Fruit fly (Drosophila melanogaster) whole organism, wandering third instar larva: ENCODE results near the gene CG11560.

Experiments
- CG9705 ChIP-seq: fragments of 200-800 bp; sonication (Bioruptor generic); optimal IDR thresholded peaks from 2 replicates; lab custom pipeline; 2018; ENCODE audit warnings: missing biosample characterization, mild to moderate bottlenecking, missing genetic modification characterization
- Dfd ChIP-seq: fragments of >200 bp; optimal IDR thresholded peaks from 2 replicates; lab custom pipeline; 2017; ENCODE audit warnings: missing biosample characterization, missing genetic modification characterization
- GATAd ChIP-seq: sonication (Bioruptor generic); optimal IDR thresholded peaks from 2 replicates; lab custom pipeline; 2016; ENCODE audit warnings: missing biosample characterization, missing genetic modification characterization
- HLH106 ChIP-seq: fragments of 200-800 bp; optimal IDR thresholded peaks from 3 replicates; lab custom pipeline; 2019; ENCODE audit warnings: missing biosample characterization, mild to moderate bottlenecking, missing genetic modification characterization, moderate library complexity
- Hnf4 ChIP-seq: fragments of 200-800 bp; sonication (Bioruptor generic); optimal IDR thresholded peaks from 2 replicates; lab custom pipeline; 2016; ENCODE audit warnings: missing biosample characterization, mild to moderate bottlenecking, missing genetic modification characterization
- Hr78 ChIP-seq: fragments of >200 bp; optimal IDR thresholded peaks from 2 replicates; lab custom pipeline; 2017; ENCODE audit warnings: missing biosample characterization, missing genetic modification characterization
- Hr83 ChIP-seq: fragments of 200-300 bp; sonication (Bioruptor generic); optimal IDR thresholded peaks from 2 replicates; lab custom pipeline; 2016; ENCODE audit warnings: missing biosample characterization, mild to moderate bottlenecking, missing genetic modification characterization, moderate library complexity; ENCODE audit not compliant: poor library complexity, severe bottlenecking
- Jra ChIP-seq: sonication (Bioruptor generic); optimal IDR thresholded peaks from 2 replicates; lab custom pipeline; 2016; ENCODE audit warnings: missing biosample characterization, missing genetic modification characterization
- Mio ChIP-seq: sonication (Bioruptor generic); optimal IDR thresholded peaks from 2 replicates; lab custom pipeline; 2016; ENCODE audit warnings: missing biosample characterization, missing genetic modification characterization
- Myc ChIP-seq: fragments of >200 bp; optimal IDR thresholded peaks from 2 replicates; lab custom pipeline; 2017
- N ChIP-seq: fragments of >200 bp; optimal IDR thresholded peaks from 2 replicates; lab custom pipeline; 2018; ENCODE audit warnings: missing biosample characterization, missing external identifiers, missing genetic modification characterization
- OdsH ChIP-seq: fragments of 200-800 bp; sonication (Bioruptor generic); optimal IDR thresholded peaks from 2 replicates; lab custom pipeline; 2016; ENCODE audit warnings: missing biosample characterization, mild to moderate bottlenecking, missing genetic modification characterization
- Sp1 ChIP-seq: fragments of 200-800 bp; sonication (Bioruptor generic); optimal IDR thresholded peaks from 3 replicates; lab custom pipeline; 2019; ENCODE audit warnings: missing biosample characterization, mild to moderate bottlenecking, missing genetic modification characterization, moderate library complexity
- Vsx2 ChIP-seq: fragments of 200-300, 225-300 bp; sonication (Bioruptor generic); optimal IDR thresholded peaks from 2 replicates; lab custom pipeline; 2018; ENCODE audit warnings: missing biosample characterization, missing genetic modification characterization; ENCODE audit not compliant: partially characterized antibody
- br ChIP-seq: fragments of 200-800 bp; sonication (Bioruptor generic); optimal IDR thresholded peaks from 2 replicates; lab custom pipeline; 2016; ENCODE audit warnings: missing biosample characterization, missing genetic modification characterization
- brk ChIP-seq: fragments of 200-800 bp; sonication (Bioruptor generic); optimal IDR thresholded peaks from 2 replicates; lab custom pipeline; 2016; ENCODE audit warnings: missing biosample characterization, mild to moderate bottlenecking, missing genetic modification characterization
- dl ChIP-seq, 2 experiments: fragments of 175-275, 200-275 bp in 1 of 2; fragments of 200-275 bp in 1 of 2; sonication (Bioruptor generic); optimal IDR thresholded peaks; lab custom pipeline; 2018; ENCODE audit warnings: mild to moderate bottlenecking in 2 of 2, missing biosample characterization in 2 of 2, missing genetic modification characterization in 2 of 2, moderate library complexity in 2 of 2; ENCODE audit not compliant: partially characterized antibody in 2 of 2, insufficient read depth in 1 of 2
- dmrt93B ChIP-seq: fragments of 200-800 bp; sonication (Bioruptor generic); optimal IDR thresholded peaks from 2 replicates; lab custom pipeline; 2018; ENCODE audit warnings: missing biosample characterization, mild to moderate bottlenecking, missing genetic modification characterization
- dsf ChIP-seq: sonication (Bioruptor generic); optimal IDR thresholded peaks from 2 replicates; lab custom pipeline; 2016; ENCODE audit warnings: missing biosample characterization, missing genetic modification characterization, borderline replicate concordance
- ey ChIP-seq: fragments of 200-800 bp; sonication (Bioruptor generic); optimal IDR thresholded peaks from 2 replicates; lab custom pipeline; 2016; ENCODE audit warnings: missing biosample characterization, missing genetic modification characterization
- foxo ChIP-seq, 2 experiments: fragments of 200-800 bp; sonication (Bioruptor generic); optimal IDR thresholded peaks; 2 replicates in 1 of 2; 3 replicates in 1 of 2; lab custom pipeline; 2016 to 2017; ENCODE audit warnings: missing biosample characterization in 2 of 2, missing genetic modification characterization in 2 of 2
- fru ChIP-seq: fragments of 200-800 bp; sonication (Bioruptor generic); optimal IDR thresholded peaks from 3 replicates; lab custom pipeline; 2016; ENCODE audit warnings: missing biosample characterization, mild to moderate bottlenecking, missing genetic modification characterization
- h ChIP-seq: fragments of 200-800 bp; sonication (Bioruptor generic); optimal IDR thresholded peaks from 3 replicates; lab custom pipeline; 2016; ENCODE audit warnings: missing biosample characterization, mild to moderate bottlenecking, missing genetic modification characterization
- jim ChIP-seq: fragments of 175-275, 200-325 bp; sonication (Bioruptor generic); optimal IDR thresholded peaks from 2 replicates; lab custom pipeline; 2016; ENCODE audit warnings: missing biosample characterization, mild to moderate bottlenecking, missing genetic modification characterization
- pan ChIP-seq: fragments of >200 bp; optimal IDR thresholded peaks from 2 replicates; lab custom pipeline; 2017
- psq ChIP-seq: fragments of 200-800 bp; sonication (Bioruptor generic); optimal IDR thresholded peaks from 3 replicates; lab custom pipeline; 2017; ENCODE audit warnings: missing biosample characterization, mild to moderate bottlenecking, missing genetic modification characterization, moderate library complexity
- rgr ChIP-seq: fragments of 200-800 bp; sonication (Bioruptor generic); optimal IDR thresholded peaks from 3 replicates; lab custom pipeline; 2016; ENCODE audit warnings: missing biosample characterization, mild to moderate bottlenecking, missing genetic modification characterization
- sv ChIP-seq: fragments of 200-800 bp; sonication (Bioruptor generic); optimal IDR thresholded peaks from 3 replicates; lab custom pipeline; 2016; ENCODE audit warnings: missing biosample characterization, missing genetic modification characterization
- tai ChIP-seq: sonication (Bioruptor generic); optimal IDR thresholded peaks from 2 replicates; lab custom pipeline; 2016; ENCODE audit warnings: missing biosample characterization, missing genetic modification characterization
- woc ChIP-seq: sonication (Bioruptor generic); optimal IDR thresholded peaks from 2 replicates; lab custom pipeline; 2016; ENCODE audit warnings: missing biosample characterization, mild to moderate bottlenecking, missing genetic modification characterization

The CG11560 gene

DNA sequence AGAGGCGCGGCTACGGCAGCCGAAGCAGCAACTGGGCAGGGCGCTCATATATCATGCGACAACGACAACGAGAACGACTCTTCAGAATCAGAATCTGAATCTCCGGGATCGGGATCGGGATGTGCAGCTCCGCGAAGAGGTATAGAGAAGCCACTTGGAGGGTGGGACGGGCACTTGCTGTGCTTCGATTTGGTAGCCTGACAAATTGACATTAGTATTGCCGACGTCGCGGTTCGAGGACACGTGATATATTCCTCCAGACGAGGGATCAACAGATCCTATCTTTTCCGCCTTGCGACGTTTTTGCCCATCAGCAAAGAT lies 37.3 kb upstream of the CG11560 start:
- no peak for TF ChIP-seq jim (GFP tag; lab: Kevin White, UChicago)
- TF ChIP-seq brk (GFP tag; lab: Kevin White, UChicago) = no peak
- no peak for TF ChIP-seq Sp1 (GFP tag; lab: Kevin White, UChicago)
- no peak for TF ChIP-seq sv (GFP tag; lab: Kevin White, UChicago)
- no peak for TF ChIP-seq GATAd (GFP tag; lab: Kevin White, UChicago)
- no peak for TF ChIP-seq dsf (GFP tag; lab: Kevin White, UChicago)
- TF ChIP-seq N (GFP tag; lab: Kevin White, UChicago) = no peak
- no peak for TF ChIP-seq Vsx2 (GFP tag; lab: Kevin White, UChicago)
- TF ChIP-seq Mio (GFP tag; lab: Kevin White, UChicago) = no peak
- no peak for TF ChIP-seq fru (GFP tag; lab: Kevin White, UChicago)
- no peak for TF ChIP-seq ey

DNA sequence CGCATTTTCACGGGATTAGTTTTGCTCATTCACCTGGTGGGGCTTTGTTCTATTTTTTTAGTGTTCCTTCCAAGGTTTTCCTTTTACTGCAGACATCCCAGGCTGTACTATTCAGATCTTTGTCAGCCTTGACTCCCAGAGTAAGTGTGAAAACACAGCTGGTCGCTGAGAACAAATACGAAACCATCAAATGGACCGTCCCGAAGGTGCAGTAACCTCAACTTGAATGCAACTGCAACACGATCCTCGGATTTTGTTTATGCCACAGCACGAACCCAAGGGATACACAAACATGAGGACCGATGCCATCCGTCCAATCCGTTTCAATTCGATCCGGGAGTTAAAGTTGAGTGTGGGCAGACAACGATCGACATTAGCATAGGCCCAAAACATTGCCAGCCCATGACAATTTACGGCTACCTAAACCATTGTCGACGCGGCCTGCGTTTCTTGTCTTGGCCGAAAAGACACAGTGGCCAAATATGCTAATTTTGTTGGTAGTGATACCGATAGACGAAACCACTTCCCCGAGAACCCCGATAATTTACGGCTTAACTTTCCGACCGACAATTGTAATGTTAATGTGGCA lies 36.6 kb upstream of the CG11560 start:
- TF ChIP-seq brk (GFP tag; lab: Kevin White, UChicago) (no peak), woc (GFP tag; lab: Kevin White, UChicago) (no peak), psq (GFP tag; lab: Kevin White, UChicago) (no peak), HLH106 (tag; lab: Kevin White, UChicago) (no peak), Vsx2 (GFP tag; lab: Kevin White, UChicago) (no peak), dsf (GFP tag; lab: Kevin White, UChicago) (no peak), dmrt93B (no peak), Myc (lab: Kevin White, UChicago) (no peak), Hr78 (GFP tag; lab: Kevin White, UChicago) (no peak), fru (GFP tag; lab: Kevin White, UChicago) (no peak), Dfd (GFP tag; lab: Kevin White, UChicago) (no peak), h (no peak), pan (lab: Kevin White, UChicago) (no peak), br (GFP tag; lab: Kevin White, UChicago) (no peak)
- TF ChIP-seq, all 38 proteins: peak for 0

DNA sequence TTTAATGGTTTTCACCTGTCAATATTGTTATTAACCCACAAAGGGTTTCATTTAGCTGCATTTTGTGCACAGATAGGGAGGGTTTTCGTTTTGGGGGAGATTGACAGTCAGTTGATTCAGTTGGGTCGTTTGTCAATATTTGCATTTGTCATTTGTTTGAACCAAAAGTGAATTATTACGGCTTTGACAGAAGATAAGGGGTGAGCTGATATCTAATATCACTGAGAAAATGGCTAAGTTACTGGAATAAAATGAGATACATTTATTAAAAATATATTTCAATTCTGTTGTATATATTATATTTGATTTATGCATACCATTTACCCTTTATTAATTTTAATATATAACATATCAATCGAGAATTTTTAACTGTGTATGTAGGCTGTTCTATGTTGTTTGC lies 36.0 kb upstream of the CG11560 start:
- TF ChIP-seq N (GFP tag; lab: Kevin White, UChicago) (no peak), Jra (GFP tag; lab: Kevin White, UChicago) (no peak), Hnf4 (GFP tag; lab: Kevin White, UChicago) (peak; percentile 17), fru (GFP tag; lab: Kevin White, UChicago) (no peak), h (peak; percentile 37), Hr83 (GFP tag; lab: Kevin White, UChicago) (peak; percentile 57), foxo (GFP tag; optimal IDR thresholded peaks at IDR 0.05; lab: Kevin White, UChicago) (peak in 1 of 2 experiments; percentile 41), HLH106 (tag; lab: Kevin White, UChicago) (peak; percentile 3), rgr (GFP tag; lab: Kevin White, UChicago) (peak; percentile 69), Sp1 (GFP tag; lab: Kevin White, UChicago) (peak; percentile 22), OdsH (GFP tag; lab: Kevin White, UChicago) (peak; percentile 30), br (GFP tag; lab: Kevin White, UChicago) (peak; percentile 1)

DNA sequence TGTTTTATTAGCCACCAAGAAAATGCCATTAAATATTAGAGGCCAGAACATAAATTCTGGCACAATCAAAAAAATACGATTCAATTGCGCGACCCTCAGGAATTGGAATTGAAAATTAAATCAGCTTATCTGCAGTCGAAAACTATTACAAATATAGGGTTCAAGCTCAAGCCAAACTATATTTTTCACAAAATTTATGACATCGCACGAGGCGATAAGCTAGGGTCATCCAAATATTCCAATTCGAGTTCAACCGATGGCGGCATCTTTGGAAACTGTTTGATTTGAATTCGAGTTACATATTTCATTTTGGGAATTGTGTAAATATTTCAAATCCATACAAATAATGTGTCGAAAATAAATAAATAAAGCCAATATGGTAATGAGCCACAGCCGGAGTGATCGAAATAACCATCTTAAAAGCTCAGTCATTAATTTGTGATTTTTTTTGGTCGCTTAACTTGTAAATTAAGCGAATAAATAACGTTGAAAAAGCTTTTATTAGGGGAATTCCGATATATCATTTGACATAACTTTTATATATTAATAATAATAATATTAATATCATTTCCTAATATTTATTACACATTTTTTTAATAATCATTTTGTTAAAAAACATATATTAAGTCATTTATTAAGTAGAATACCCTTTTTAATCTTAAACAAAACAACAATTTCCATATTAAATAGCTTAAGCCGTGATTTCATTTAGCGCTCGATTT lies 34.7 kb upstream of the CG11560 start:
- no peak for TF ChIP-seq Mio (GFP tag; lab: Kevin White, UChicago)
- no peak for TF ChIP-seq Sp1 (GFP tag; lab: Kevin White, UChicago)

dm6 chr3L:12085691-12086078 lies 34.1 kb upstream of the CG11560 start:
- no peak for TF ChIP-seq tai
- no peak for TF ChIP-seq dl (GFP tag; optimal IDR thresholded peaks at IDR 0.05; lab: Kevin White, UChicago; ENCODE audit: insufficient read depth in 1 of 2, partially characterized antibody in 2 of 2)
- no peak for TF ChIP-seq Hr78 (GFP tag; lab: Kevin White, UChicago)
- TF ChIP-seq brk (GFP tag; lab: Kevin White, UChicago) = no peak
- no peak for TF ChIP-seq fru (GFP tag; lab: Kevin White, UChicago)
- no peak for TF ChIP-seq GATAd (GFP tag; lab: Kevin White, UChicago)
- TF ChIP-seq N (GFP tag; lab: Kevin White, UChicago) = no peak
- no peak for TF ChIP-seq Myc (lab: Kevin White, UChicago)
- TF ChIP-seq br (GFP tag; lab: Kevin White, UChicago) = no peak
- TF ChIP-seq CG9705 (GFP tag; lab: Kevin White, UChicago) = no peak
- TF ChIP-seq OdsH (GFP tag; lab: Kevin White, UChicago) = no peak
- TF ChIP-seq Dfd (GFP tag; lab: Kevin White, UChicago) = no peak
- no peak for TF ChIP-seq Mio (GFP tag; lab: Kevin White, UChicago)
